Fruit fly (Drosophila melanogaster): ENCODE results near the gene CG32563.

The CG32563 gene

DNA sequence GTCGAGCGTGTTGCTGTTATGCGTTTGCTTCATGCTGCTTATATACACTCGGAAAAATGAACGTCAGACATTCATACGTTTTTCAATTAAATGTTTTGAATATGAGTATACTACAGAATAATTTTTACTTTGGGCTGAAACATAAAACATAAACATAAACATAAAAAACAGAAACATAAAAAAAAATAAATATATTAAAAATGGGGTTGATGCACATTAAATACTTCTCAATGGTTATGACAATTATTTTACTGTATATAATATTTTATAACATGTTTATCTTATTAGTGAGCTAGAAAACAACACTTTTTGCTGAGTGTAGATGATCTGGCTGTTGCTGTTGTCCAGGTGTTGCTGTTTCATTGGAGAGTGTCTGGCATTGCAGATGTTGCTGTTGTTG, 29.2 kb downstream of the CG32563 start (continued):
- TF ChIP-seq dmrt11E (tag; optimal IDR thresholded peaks at IDR 0.05) = peak; percentile 28
- TF ChIP-seq oc (tag; optimal IDR thresholded peaks at IDR 0.05) = no peak
- TF ChIP-seq ro (GFP tag; IDR thresholded peaks at IDR 0.05) = no peak
- no peak for TF ChIP-seq insv (GFP tag; optimal IDR thresholded peaks at IDR 0.05)
- no peak for TF ChIP-seq kay (GFP tag; optimal IDR thresholded peaks at IDR 0.05)
- TF ChIP-seq CG11085 (GFP tag; IDR thresholded peaks at IDR 0.05) = no peak
- TF ChIP-seq slou (GFP tag; optimal IDR thresholded peaks at IDR 0.05) = no peak
- no peak for TF ChIP-seq gsb (GFP tag; IDR thresholded peaks at IDR 0.05)
- no peak for TF ChIP-seq CG9727 (GFP tag; optimal IDR thresholded peaks at IDR 0.05)
- TF ChIP-seq Camta (GFP tag; optimal IDR thresholded peaks at IDR 0.05) = no peak
- TF ChIP-seq pfk (GFP tag; optimal IDR thresholded peaks at IDR 0.05) = no peak
- 0 out of 2 replicates have a peak, but pooled peaks have one; percentile 5 for TF ChIP-seq CG6689 (GFP tag; IDR thresholded peaks at IDR 0.05)
- no peak for TF ChIP-seq vnd (GFP tag; IDR thresholded peaks at IDR 0.05; ENCODE audit: partially characterized antibody)
- TF ChIP-seq Awh (GFP tag; IDR thresholded peaks at IDR 0.05) = no peak
- no peak for TF ChIP-seq HLH4C (GFP tag; IDR thresholded peaks at IDR 0.05; ENCODE audit: partially characterized antibody)
- TF ChIP-seq Dip3 (GFP tag; optimal IDR thresholded peaks at IDR 0.05) = no peak
- no peak for TF ChIP-seq Atf-2 (GFP tag; optimal IDR thresholded peaks at IDR 0.05)
- TF ChIP-seq CoRest (tag; optimal IDR thresholded peaks at IDR 0.05) = peak; percentile 21
- no peak for TF ChIP-seq ato (GFP tag; IDR thresholded peaks at IDR 0.05; ENCODE audit: partially characterized antibody)
- 0 out of 2 replicates have a peak, but pooled peaks have one; percentile 15 for TF ChIP-seq E2f1 (GFP tag; IDR thresholded peaks at IDR 0.05)
- TF ChIP-seq CG12391 (tag; optimal IDR thresholded peaks at IDR 0.05) = peak; percentile 35
- peak; percentile 22 to 38 for TF ChIP-seq bsh (GFP tag; optimal IDR thresholded peaks at IDR 0.05)
- no peak for TF ChIP-seq Oaz (GFP tag; IDR thresholded peaks at IDR 0.05)
- TF ChIP-seq CG1602 (GFP tag; optimal IDR thresholded peaks at IDR 0.05) = no peak
- no peak for TF ChIP-seq CG18476 (GFP tag; optimal IDR thresholded peaks at IDR 0.05)
- no peak for TF ChIP-seq fd64A (GFP tag; optimal IDR thresholded peaks at IDR 0.05)
- no peak for TF ChIP-seq CG7745 (tag; optimal IDR thresholded peaks at IDR 0.05)
- TF ChIP-seq bigmax (GFP tag; optimal IDR thresholded peaks at IDR 0.05) = no peak
- TF ChIP-seq CG11093 (GFP tag; IDR thresholded peaks at IDR 0.05) = no peak
- TF ChIP-seq Side (GFP tag; optimal IDR thresholded peaks at IDR 0.05) = no peak
- TF ChIP-seq sim (GFP tag; IDR thresholded peaks at IDR 0.05) = no peak
- TF ChIP-seq CG10274 (GFP tag; optimal IDR thresholded peaks at IDR 0.05) = no peak
- no peak for TF ChIP-seq ci (GFP tag; IDR thresholded peaks at IDR 0.05)
- no peak for TF ChIP-seq CG14860 (GFP tag; IDR thresholded peaks at IDR 0.05; ENCODE audit: partially characterized antibody)
- TF ChIP-seq Bdp1 (GFP tag; optimal IDR thresholded peaks at IDR 0.05) = no peak
- TF ChIP-seq CG42726 (GFP tag; IDR thresholded peaks at IDR 0.05; ENCODE audit: partially characterized antibody) = no peak
- TF ChIP-seq Gug (GFP tag; IDR thresholded peaks at IDR 0.05) = no peak
- no peak for TF ChIP-seq Jarid2 (GFP tag; optimal IDR thresholded peaks at IDR 0.05)
- TF ChIP-seq CG6854 (GFP tag; optimal IDR thresholded peaks at IDR 0.05) = no peak
- no peak for TF ChIP-seq Sry-δ (GFP tag; optimal IDR thresholded peaks at IDR 0.05)
- no peak for TF ChIP-seq ems (GFP tag; optimal IDR thresholded peaks at IDR 0.05)
- TF ChIP-seq danr (GFP tag; IDR thresholded peaks at IDR 0.05) = no peak
- no peak for TF ChIP-seq hkb (optimal IDR thresholded peaks at IDR 0.05)
- no peak for TF ChIP-seq hkb (GFP tag; IDR thresholded peaks at IDR 0.05)
- TF ChIP-seq Oli (tag; optimal IDR thresholded peaks at IDR 0.05) = peak; percentile 47
- no peak for TF ChIP-seq tin (GFP tag; optimal IDR thresholded peaks at IDR 0.05)
- TF ChIP-seq shn (GFP tag; optimal IDR thresholded peaks at IDR 0.05) = no peak
- TF ChIP-seq BEAF-32 (GFP tag; optimal IDR thresholded peaks at IDR 0.05) = no peak
- TF ChIP-seq cad (GFP tag; optimal IDR thresholded peaks at IDR 0.05) = no peak
- no peak for TF ChIP-seq disco-r (GFP tag; optimal IDR thresholded peaks at IDR 0.05)
- TF ChIP-seq Tbp (GFP tag; optimal IDR thresholded peaks at IDR 0.05) = no peak
- TF ChIP-seq B-H1 (GFP tag; IDR thresholded peaks at IDR 0.05) = no peak
- TF ChIP-seq CG8478 (optimal IDR thresholded peaks at IDR 0.05) = no peak
